Fruit fly (Drosophila melanogaster) whole organism: ENCODE results near the gene CG6511.

Experiments used
- CG8478 ChIP-seq: fragments of >200 bp; optimal IDR thresholded peaks from 2 replicates; lab custom pipeline; 2018; ENCODE audit warnings: inconsistent platforms
- Dll ChIP-seq: fragments of >200 bp; optimal IDR thresholded peaks from 2 replicates; lab custom pipeline; 2017
- EcR ChIP-seq, 2 experiments: fragments of >200 bp; optimal IDR thresholded peaks; 2 replicates each; lab custom pipeline; 2017; ENCODE audit warnings: missing biosample characterization in 2 of 2, missing genetic modification characterization in 2 of 2, missing genetic modification reagents in 2 of 2
- pan ChIP-seq: fragments of >200 bp; optimal IDR thresholded peaks from 2 replicates; lab custom pipeline; 2017
- psq ChIP-seq: fragments of >200 bp; optimal IDR thresholded peaks from 2 replicates; lab custom pipeline; 2017
- usp ChIP-seq: fragments of >200 bp; optimal IDR thresholded peaks from 2 replicates; lab custom pipeline; 2017; ENCODE audit warnings: missing biosample characterization, missing genetic modification characterization, mixed read lengths

- no peak for TF ChIP-seq usp (GFP tag; lab: Kevin White, UChicago)
- TF ChIP-seq psq (lab: Kevin White, UChicago), result no peak
- no peak for TF ChIP-seq pan
- TF ChIP-seq CG8478, result no peak
- TF ChIP-seq EcR (GFP tag; optimal IDR thresholded peaks at IDR 0.05; lab: Kevin White, UChicago), result no peak
- no peak for TF ChIP-seq Dll
Observed at dm6 chr3L:8755689-8756088, 34.6 kb downstream of the CG6511 start, which contains the start of gene CG6576.
